Comparison of ENCODE assay signal across 5 fruit fly cellular contexts in the genomic region with DNA sequence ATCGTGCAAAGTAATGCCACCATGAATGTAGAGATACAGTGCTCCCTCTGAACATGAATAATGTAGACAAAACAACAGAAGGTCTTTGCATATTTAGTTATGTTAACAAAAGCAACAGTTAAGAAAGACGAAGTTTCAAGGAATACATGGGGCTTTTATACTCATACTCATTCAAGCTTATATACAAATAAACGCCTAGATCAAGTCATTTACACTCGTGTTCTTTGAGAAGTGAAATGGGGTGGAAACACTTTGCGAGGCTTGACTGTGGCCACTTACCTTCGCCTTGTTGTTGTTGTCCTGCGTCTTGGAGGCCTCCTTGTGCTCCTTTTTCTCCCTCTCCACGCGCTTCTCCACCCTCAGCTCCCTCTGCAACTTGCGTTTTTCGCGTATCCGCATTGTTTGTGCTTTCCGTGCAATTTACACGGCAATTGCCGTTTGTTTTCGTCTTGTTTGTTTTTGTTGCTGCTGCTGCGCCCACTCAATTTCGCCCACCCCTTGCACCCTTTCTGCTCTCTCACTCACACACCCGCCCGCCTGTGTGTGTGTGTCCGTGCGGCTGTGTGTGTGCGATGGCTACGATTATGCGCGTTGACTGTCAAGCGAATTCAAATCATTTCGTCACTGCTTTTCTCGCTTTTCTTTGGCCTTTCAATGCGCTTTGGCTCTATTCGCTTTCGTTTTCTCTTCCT.
TF ChIP-seq lines count a peak whose summit lies in the region.

No protein-coding gene starts in this region.

- TF ChIP-seq CTCF in whole organism, embryonic (GFP tag; optimal IDR thresholded peaks at IDR 0.05; lab: Kevin White, UChicago) = no peak

TF ChIP-seq in whole organism, adult, 20 proteins besides CTCF, POLR2A, EP300 and RAD21:
- TF ChIP-seq Clk (GFP tag; optimal IDR thresholded peaks at IDR 0.05; lab: Kevin White, UChicago) = no peak
- TF ChIP-seq Mnt (GFP tag; optimal IDR thresholded peaks at IDR 0.05; lab: Kevin White, UChicago) = peak; percentile 1
- peak; percentile 56 for TF ChIP-seq tj (GFP tag; optimal IDR thresholded peaks at IDR 0.05; lab: Kevin White, UChicago)
- TF ChIP-seq Hr96 (GFP tag; optimal IDR thresholded peaks at IDR 0.05; lab: Kevin White, UChicago) = peak; percentile 3

TF ChIP-seq in whole organism, embryonic, 481 proteins besides CTCF, POLR2A, EP300 and RAD21 (continues in another document):
- TF ChIP-seq Dek (tag; optimal IDR thresholded peaks at IDR 0.05; lab: Kevin White, UChicago) = peak; percentile 16
- TF ChIP-seq Med (GFP tag; lab: Kevin White, UChicago) = peak; percentile 7
- TF ChIP-seq z (GFP tag; IDR thresholded peaks at IDR 0.05; lab: Robert Waterston, UW) = peak; percentile 24; the same call in 1 of the 3 replicates
- TF ChIP-seq CG14441 (GFP tag; IDR thresholded peaks at IDR 0.05; lab: Robert Waterston, UW) = no peak
- peak; percentile 71 for TF ChIP-seq Ets65A (GFP tag; lab: Kevin White, UChicago)
- TF ChIP-seq Myb (GFP tag; optimal IDR thresholded peaks at IDR 0.05; lab: Kevin White, UChicago) = peak; percentile 5
- no peak for TF ChIP-seq CG9817 (tag; optimal IDR thresholded peaks at IDR 0.05; lab: Kevin White, UChicago)
- TF ChIP-seq Xbp1 (GFP tag; optimal IDR thresholded peaks at IDR 0.05; lab: Kevin White, UChicago) = peak; percentile 13
- peak; percentile 47 for TF ChIP-seq pros (GFP tag; optimal IDR thresholded peaks at IDR 0.05; lab: Kevin White, UChicago)
- TF ChIP-seq CG17328 (GFP tag; IDR thresholded peaks at IDR 0.05; lab: Robert Waterston, UW) = peak; percentile 13; the same call in 1 of the 2 replicates
- 0 out of 3 replicates have a peak, but pooled peaks have one; percentile 38 for TF ChIP-seq Doc3 (GFP tag; IDR thresholded peaks at IDR 0.05; lab: Robert Waterston, UW; ENCODE audit: partially characterized antibody)
- no peak for TF ChIP-seq CG30020 (tag; optimal IDR thresholded peaks at IDR 0.05; lab: Kevin White, UChicago)
- peak; percentile 87 for TF ChIP-seq CG4360 (GFP tag; IDR thresholded peaks at IDR 0.05; lab: Robert Waterston, UW)
- TF ChIP-seq slbo (GFP tag; IDR thresholded peaks at IDR 0.05; lab: Robert Waterston, UW) = peak; percentile 36
- peak; percentile 0 for TF ChIP-seq Hsf (GFP tag; optimal IDR thresholded peaks at IDR 0.05; lab: Kevin White, UChicago)
- no peak for TF ChIP-seq CG17385 (GFP tag; optimal IDR thresholded peaks at IDR 0.05; lab: Kevin White, UChicago)
- TF ChIP-seq aop (GFP tag; IDR thresholded peaks at IDR 0.05; lab: Robert Waterston, UW) = no peak
- peak; percentile 77 for TF ChIP-seq crol (GFP tag; IDR thresholded peaks at IDR 0.05; lab: Robert Waterston, UW)
- peak; percentile 15 for TF ChIP-seq Sox102F (GFP tag; optimal IDR thresholded peaks at IDR 0.05; lab: Kevin White, UChicago)

TF ChIP-seq in whole organism, prepupa, 60 proteins besides CTCF, POLR2A, EP300 and RAD21:
- no peak for TF ChIP-seq Met (GFP tag; optimal IDR thresholded peaks at IDR 0.05; lab: Kevin White, UChicago)
- peak in 1 of 2 experiments; percentile 3 for TF ChIP-seq salr (GFP tag; optimal IDR thresholded peaks at IDR 0.05; lab: Kevin White, UChicago)
- TF ChIP-seq CG7368 (GFP tag; optimal IDR thresholded peaks at IDR 0.05; lab: Kevin White, UChicago) = no peak
- TF ChIP-seq net (GFP tag; optimal IDR thresholded peaks at IDR 0.05; lab: Kevin White, UChicago) = no peak
- TF ChIP-seq dsx (GFP tag; optimal IDR thresholded peaks at IDR 0.05; lab: Kevin White, UChicago; ENCODE audit: poor library complexity, severe bottlenecking) = no peak
- peak; percentile 16 for TF ChIP-seq CG16779 (tag; optimal IDR thresholded peaks at IDR 0.05; lab: Kevin White, UChicago)
- peak; percentile 15 for TF ChIP-seq fd59A (GFP tag; optimal IDR thresholded peaks at IDR 0.05; lab: Kevin White, UChicago)
- TF ChIP-seq Ets96B (tag; optimal IDR thresholded peaks at IDR 0.05; lab: Kevin White, UChicago) = peak; percentile 19
- no peak for TF ChIP-seq CG9139 (GFP tag; optimal IDR thresholded peaks at IDR 0.05; lab: Kevin White, UChicago)
- 0 out of 3 replicates have a peak, but pooled peaks have one; percentile 17 for TF ChIP-seq eg (GFP tag; IDR thresholded peaks at IDR 0.05; lab: Robert Waterston, UW)
- TF ChIP-seq CG3032 (tag; optimal IDR thresholded peaks at IDR 0.05; lab: Kevin White, UChicago) = peak; percentile 4
- peak; percentile 24 for TF ChIP-seq fkh (GFP tag; optimal IDR thresholded peaks at IDR 0.05; lab: Kevin White, UChicago)
- TF ChIP-seq Eip78C (GFP tag; lab: Kevin White, UChicago) = peak; percentile 51
- TF ChIP-seq CG6163 (GFP tag; IDR thresholded peaks at IDR 0.05; lab: Robert Waterston, UW) = peak; percentile 35; the same call in 1 of the 3 replicates

TF ChIP-seq in whole organism, pupa, 21 proteins besides CTCF, POLR2A, EP300 and RAD21:
- no peak for TF ChIP-seq CG4496 (GFP tag; IDR thresholded peaks at IDR 0.05; lab: Robert Waterston, UW)
- TF ChIP-seq CG13204 (GFP tag; optimal IDR thresholded peaks at IDR 0.05; lab: Kevin White, UChicago) = no peak
- TF ChIP-seq CG12605 (GFP tag; IDR thresholded peaks at IDR 0.05; lab: Robert Waterston, UW) = no peak
- no peak for TF ChIP-seq D1 (tag; optimal IDR thresholded peaks at IDR 0.05; lab: Kevin White, UChicago)
- no peak for TF ChIP-seq Ets98B (GFP tag; IDR thresholded peaks at IDR 0.05; lab: Robert Waterston, UW)
- no peak for TF ChIP-seq Pif1B (GFP tag; optimal IDR thresholded peaks at IDR 0.05; lab: Kevin White, UChicago)
- no peak for TF ChIP-seq CG8301 (tag; optimal IDR thresholded peaks at IDR 0.05; lab: Kevin White, UChicago)
- TF ChIP-seq rn (GFP tag; IDR thresholded peaks at IDR 0.05; lab: Robert Waterston, UW) = no peak
- TF ChIP-seq Pif1A (GFP tag; optimal IDR thresholded peaks at IDR 0.05; lab: Kevin White, UChicago) = no peak
- TF ChIP-seq CG9948 (tag; optimal IDR thresholded peaks at IDR 0.05; lab: Kevin White, UChicago) = no peak
- TF ChIP-seq Snoo (tag; optimal IDR thresholded peaks at IDR 0.05; lab: Kevin White, UChicago) = no peak
- peak; percentile 27 for TF ChIP-seq CG15710 (tag; optimal IDR thresholded peaks at IDR 0.05; lab: Kevin White, UChicago)
- no peak for TF ChIP-seq gl (tag; optimal IDR thresholded peaks at IDR 0.05; lab: Kevin White, UChicago)
- peak; percentile 43 for TF ChIP-seq CG8159 (tag; optimal IDR thresholded peaks at IDR 0.05; lab: Kevin White, UChicago)
- no peak for TF ChIP-seq CG34367 (tag; optimal IDR thresholded peaks at IDR 0.05; lab: Kevin White, UChicago)
- TF ChIP-seq CG14655 (GFP tag; optimal IDR thresholded peaks at IDR 0.05; lab: Kevin White, UChicago) = no peak
- no peak for TF ChIP-seq CG32121 (GFP tag; IDR thresholded peaks at IDR 0.05; lab: Robert Waterston, UW)
- peak; percentile 10 for TF ChIP-seq CG17806 (tag; optimal IDR thresholded peaks at IDR 0.05; lab: Kevin White, UChicago)
- no peak for TF ChIP-seq EcR (GFP tag; optimal IDR thresholded peaks at IDR 0.05; lab: Kevin White, UChicago)
- TF ChIP-seq fd96Ca (GFP tag; IDR thresholded peaks at IDR 0.05; lab: Robert Waterston, UW) = no peak

TF ChIP-seq in whole organism, wandering third instar larva, 38 proteins besides CTCF, POLR2A, EP300 and RAD21:
- TF ChIP-seq psq (GFP tag; optimal IDR thresholded peaks at IDR 0.05; lab: Kevin White, UChicago) (peak; percentile 19), foxo (GFP tag; optimal IDR thresholded peaks at IDR 0.05; lab: Kevin White, UChicago) (no peak), HLH106 (tag; optimal IDR thresholded peaks at IDR 0.05; lab: Kevin White, UChicago) (peak; percentile 12), Rel (GFP tag; optimal IDR thresholded peaks at IDR 0.05; lab: Kevin White, UChicago) (no peak), Rel (tag; optimal IDR thresholded peaks at IDR 0.05; lab: Kevin White, UChicago) (no peak)
